Worm (Caenorhabditis elegans): ENCODE data around the gene mix-1.

mix-1 gene

DNA sequence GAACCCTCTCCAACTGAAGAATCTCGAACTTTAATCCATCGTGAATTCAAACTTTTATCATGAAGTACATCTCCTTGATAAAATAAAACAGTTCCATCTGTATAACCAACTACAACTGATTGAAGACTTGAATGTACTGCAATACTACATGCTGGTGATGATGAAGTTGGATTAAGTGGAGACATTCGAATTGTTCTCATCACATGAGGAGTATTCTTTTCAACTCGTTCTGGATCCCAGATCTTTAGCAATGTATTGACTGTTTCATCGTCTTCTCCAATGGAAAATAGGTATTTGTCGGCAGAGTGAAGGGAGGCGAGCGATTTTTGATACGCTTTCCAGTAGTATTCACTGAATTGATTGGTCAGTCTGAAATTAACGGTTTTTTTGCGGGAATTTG is 31.4 kb upstream of the mix-1 start:
- no peak for TF ChIP-seq unc-98 (GFP tag; IDR thresholded peaks at IDR 0.05)

DNA sequence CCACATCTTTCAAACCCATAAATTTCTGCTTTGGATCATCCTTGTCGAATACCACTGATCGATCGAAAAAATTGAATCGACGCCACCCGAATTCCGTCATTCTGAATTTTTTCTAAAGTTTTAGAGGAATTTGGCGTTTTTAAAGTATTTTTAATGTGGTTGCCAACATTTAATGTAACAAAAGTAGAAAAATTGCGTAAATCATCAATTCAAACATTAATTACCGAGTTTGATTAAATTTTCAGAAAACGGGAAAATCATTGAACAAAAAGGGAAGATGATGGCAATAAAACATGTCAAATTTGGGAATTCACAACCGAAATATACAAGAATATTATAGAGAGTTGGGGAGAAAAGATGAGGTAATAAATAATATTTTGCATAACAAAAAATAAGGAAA is 30.7 kb upstream of the mix-1 start, which contains the start of gene vps-11:
Gene vps-11 (minus strand): TSS at position 101 of the 400 bp plus-strand sequence.
- TF ChIP-seq zag-1 (tag; optimal IDR thresholded peaks at IDR 0.05): no peak
- no peak for TF ChIP-seq lin-15B (tag; optimal IDR thresholded peaks at IDR 0.05)
- no peak for TF ChIP-seq unc-130 (tag; optimal IDR thresholded peaks at IDR 0.05)
- TF ChIP-seq nhr-71 (tag; optimal IDR thresholded peaks at IDR 0.05): no peak
- TF ChIP-seq isw-1 (GFP tag; IDR thresholded peaks at IDR 0.05): no peak
- no peak for TF ChIP-seq ceh-82 (tag; optimal IDR thresholded peaks at IDR 0.05)
- no peak for TF ChIP-seq sptf-1 (tag; optimal IDR thresholded peaks at IDR 0.05)
- TF ChIP-seq ceh-90 (tag; optimal IDR thresholded peaks at IDR 0.05): no peak
- no peak for TF ChIP-seq mab-9 (GFP tag; IDR thresholded peaks at IDR 0.05)
- no peak for TF ChIP-seq ceh-63 (GFP tag; optimal IDR thresholded peaks at IDR 0.05)
- no peak for TF ChIP-seq skn-1 (tag; optimal IDR thresholded peaks at IDR 0.05)

DNA sequence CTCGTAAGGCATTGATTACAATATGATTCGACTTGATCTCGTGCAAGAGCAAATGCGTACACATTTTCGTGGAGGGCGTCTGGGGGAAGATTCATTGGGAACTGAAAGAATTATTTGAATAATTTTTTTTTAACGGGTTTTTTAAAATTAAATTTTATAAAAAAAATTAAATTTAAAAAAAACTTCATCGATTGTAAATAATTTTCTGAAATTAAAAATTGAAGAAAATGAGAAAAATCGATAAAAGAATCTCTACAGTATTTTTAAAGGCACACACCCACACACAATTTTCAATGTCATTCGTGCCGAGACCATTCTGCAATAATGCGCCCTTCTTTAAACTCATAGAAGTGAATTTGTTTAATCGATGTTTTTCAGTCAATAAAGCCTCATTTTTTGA is 27.9 kb upstream of the mix-1 start, which contains the start of gene set-14:
Gene set-14 (minus strand): TSS at position 101 of the 400 bp plus-strand sequence.
- TF ChIP-seq nhr-84 (tag; optimal IDR thresholded peaks at IDR 0.05): no peak
- no peak for TF ChIP-seq unc-62 (GFP tag; optimal IDR thresholded peaks at IDR 0.05)
- no peak for TF ChIP-seq egl-27 (tag; optimal IDR thresholded peaks at IDR 0.05)
- TF ChIP-seq efl-3 (GFP tag; optimal IDR thresholded peaks at IDR 0.05): no peak
- TF ChIP-seq nhr-71 (tag; optimal IDR thresholded peaks at IDR 0.05): no peak
- TF ChIP-seq xbp-1 (tag; optimal IDR thresholded peaks at IDR 0.05): no peak
- no peak for TF ChIP-seq nhr-19 (GFP tag; conservative IDR thresholded peaks at IDR 0.05)
- TF ChIP-seq aly-2 (tag; optimal IDR thresholded peaks at IDR 0.05): no peak
- TF ChIP-seq unc-86 (tag; optimal IDR thresholded peaks at IDR 0.05): no peak

DNA sequence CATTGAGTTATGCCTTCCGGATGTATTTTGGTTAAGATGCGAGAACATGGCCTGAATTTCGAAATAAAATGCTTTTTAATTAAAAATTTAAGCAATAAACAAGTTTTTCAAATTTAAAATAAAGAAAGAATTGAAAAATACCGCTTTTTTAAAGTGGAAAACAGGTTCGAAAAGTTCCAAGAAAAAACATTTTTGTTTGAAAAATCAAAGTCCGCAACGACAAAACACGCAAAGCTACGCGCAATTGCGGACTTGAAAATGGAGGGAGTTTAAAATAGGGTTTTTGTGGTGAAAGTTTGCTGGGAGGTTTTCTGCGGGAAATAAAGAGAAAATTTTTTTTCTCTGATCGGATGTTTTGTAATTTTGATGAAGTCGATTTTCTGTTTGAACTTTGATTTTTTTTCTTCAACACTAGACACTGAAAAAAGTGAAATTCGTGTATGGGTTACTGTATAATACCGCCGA is 25.6 kb upstream of the mix-1 start, which contains the start of gene npp-19:
Gene npp-19 (minus strand): TSS at position 51 of the 465 bp plus-strand sequence.
- peak; percentile 64 to 83 (median 70) for TF ChIP-seq ceh-82 (tag; optimal IDR thresholded peaks at IDR 0.05)
- TF ChIP-seq isw-1 (GFP tag; IDR thresholded peaks at IDR 0.05): peak; percentile 53
- peak in 1 of 2 experiments; percentile 58 for TF ChIP-seq mdl-1 (tag; optimal IDR thresholded peaks at IDR 0.05)
- TF ChIP-seq unc-62 (GFP tag; optimal IDR thresholded peaks at IDR 0.05): no peak
- peak; percentile 27 for TF ChIP-seq lin-39 (tag; optimal IDR thresholded peaks at IDR 0.05)
- peak; percentile 62 for TF ChIP-seq C16A3.4 (tag; optimal IDR thresholded peaks at IDR 0.05)
- peak; percentile 70 for TF ChIP-seq swsn-7 (tag; optimal IDR thresholded peaks at IDR 0.05)
- TF ChIP-seq nhr-28 (tag; optimal IDR thresholded peaks at IDR 0.05): no peak
- peak; percentile 23 for TF ChIP-seq lir-3 (tag; optimal IDR thresholded peaks at IDR 0.05; ENCODE audit: poor library complexity)
- TF ChIP-seq fos-1 (tag; optimal IDR thresholded peaks at IDR 0.05): peak; percentile 38
- peak in 2 of 6 experiments; percentile 68 to 70 for TF ChIP-seq elt-3 (tag; optimal IDR thresholded peaks at IDR 0.05)
- peak; percentile 62 for TF ChIP-seq lin-15B (tag; optimal IDR thresholded peaks at IDR 0.05)
- TF ChIP-seq tbx-2 (tag; optimal IDR thresholded peaks at IDR 0.05): peak; percentile 67
- no peak for TF ChIP-seq ztf-11 (tag; optimal IDR thresholded peaks at IDR 0.05)
- no peak for TF ChIP-seq nhr-237 (tag; optimal IDR thresholded peaks at IDR 0.05)
- peak; percentile 81 for TF ChIP-seq rnt-1 (tag; optimal IDR thresholded peaks at IDR 0.05)
- peak; percentile 80 for TF ChIP-seq nhr-85 (tag)
- peak; percentile 25 for TF ChIP-seq egl-13 (tag; optimal IDR thresholded peaks at IDR 0.05)
- TF ChIP-seq nhr-90 (tag; optimal IDR thresholded peaks at IDR 0.05; ENCODE audit: poor library complexity): peak; percentile 47
- peak; percentile 56 for TF ChIP-seq nhr-77 (tag; optimal IDR thresholded peaks at IDR 0.05)
- peak; percentile 71 for TF ChIP-seq skn-1 (tag; optimal IDR thresholded peaks at IDR 0.05)
- peak; percentile 83 for TF ChIP-seq snu-23 (GFP tag; optimal IDR thresholded peaks at IDR 0.05)
- TF ChIP-seq elt-2 (tag; optimal IDR thresholded peaks at IDR 0.05): peak; percentile 16
- no peak for TF ChIP-seq ceh-88 (GFP tag; IDR thresholded peaks at IDR 0.05)
- TF ChIP-seq ceh-63 (GFP tag; optimal IDR thresholded peaks at IDR 0.05): no peak
- TF ChIP-seq xbp-1 (tag; optimal IDR thresholded peaks at IDR 0.05): peak; percentile 72
- peak; percentile 35 for TF ChIP-seq nhr-11 (tag; optimal IDR thresholded peaks at IDR 0.05)
- TF ChIP-seq F16B12.6 (tag; optimal IDR thresholded peaks at IDR 0.05): peak; percentile 99
- TF ChIP-seq snpc-4 (tag; optimal IDR thresholded peaks at IDR 0.05): peak; percentile 61
- TF ChIP-seq unc-130 (tag; optimal IDR thresholded peaks at IDR 0.05): peak; percentile 34
- no peak for TF ChIP-seq ztf-4 (tag; optimal IDR thresholded peaks at IDR 0.05)
- TF ChIP-seq nhr-84 (tag; optimal IDR thresholded peaks at IDR 0.05): no peak
- peak; percentile 67 for TF ChIP-seq C04F5.9 (tag; optimal IDR thresholded peaks at IDR 0.05)
- no peak for TF ChIP-seq alr-1 (tag; optimal IDR thresholded peaks at IDR 0.05; ENCODE audit: borderline replicate concordance)
- peak; percentile 84 for TF ChIP-seq mep-1 (tag; optimal IDR thresholded peaks at IDR 0.05)
- TF ChIP-seq unc-86 (tag; optimal IDR thresholded peaks at IDR 0.05): peak; percentile 12
